Worm (Caenorhabditis elegans): Measurements from ENCODE around the gene dex-1.

ce11 chrIII:5512502-5512901 lies 13.4 kb upstream of the dex-1 start, which contains the start of gene pqn-25:
- TF ChIP-seq unc-62 (GFP tag; optimal IDR thresholded peaks at IDR 0.05) (no peak), fos-1 (tag; optimal IDR thresholded peaks at IDR 0.05) (no peak), ZK546.5 (tag; optimal IDR thresholded peaks at IDR 0.05) (no peak), ceh-82 (tag; optimal IDR thresholded peaks at IDR 0.05) (no peak)

Measured in whole organism, L2 larva.